Worm (Caenorhabditis elegans): ENCODE data around the gene nlt-1.

DNA sequence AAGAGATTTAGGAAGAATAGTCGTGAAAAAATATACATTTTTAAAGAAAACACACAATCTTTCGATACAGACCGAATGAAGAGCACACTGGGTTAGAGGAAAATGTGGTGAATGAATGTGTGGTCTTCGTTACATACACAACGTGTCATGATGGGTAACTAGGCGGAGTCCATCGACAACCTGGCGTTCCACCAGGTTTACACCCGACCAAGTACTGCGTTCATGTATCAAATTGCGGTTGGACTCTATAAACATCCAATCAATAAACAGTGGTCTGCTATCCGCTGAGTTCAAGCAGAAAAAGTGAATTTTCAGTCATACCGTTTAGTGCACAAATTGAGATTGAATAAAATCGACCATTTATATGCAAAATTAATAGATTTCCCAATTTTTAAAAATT is 19.2 kb downstream of the nlt-1 start, which contains the start of gene sdz-38:
- TF ChIP-seq snpc-4 (tag; optimal IDR thresholded peaks at IDR 0.05): no peak
- TF ChIP-seq F26F4.8 (GFP tag; conservative IDR thresholded peaks at IDR 0.05): no peak
- no peak for TF ChIP-seq nhr-48 (tag; optimal IDR thresholded peaks at IDR 0.05)
- no peak for TF ChIP-seq nhr-76 (tag; optimal IDR thresholded peaks at IDR 0.05)
- no peak for TF ChIP-seq jun-1 (tag; optimal IDR thresholded peaks at IDR 0.05)

Measured in whole organism, L4 larva.